Fruit fly (Drosophila melanogaster) whole organism, adult: ENCODE measurements around the gene VhaM9.7-d.

Experiments used
- CG11617 ChIP-seq: fragments of 200-800 bp; sonication (Bioruptor generic); optimal IDR thresholded peaks from 2 replicates; lab custom pipeline; 2017; ENCODE audit warnings: mild to moderate bottlenecking, missing biosample characterization, missing genetic modification reagents, missing genetic modification characterization
- CG1620 ChIP-seq: fragments of 200-800 bp; sonication (Bioruptor generic); optimal IDR thresholded peaks from 2 replicates; lab custom pipeline; 2016; ENCODE audit warnings: missing biosample characterization, missing genetic modification characterization
- CG33017 ChIP-seq: fragments of 200-800 bp; sonication (Bioruptor generic); optimal IDR thresholded peaks from 2 replicates; lab custom pipeline; 2018; ENCODE audit warnings: missing biosample characterization, mild to moderate bottlenecking, missing genetic modification characterization, moderate library complexity
- CG5204 ChIP-seq: fragments of 200-800 bp; sonication (Bioruptor generic); optimal IDR thresholded peaks from 2 replicates; lab custom pipeline; 2016; ENCODE audit warnings: missing biosample characterization, missing genetic modification characterization
- CG7101 ChIP-seq: fragments of 200-800 bp; sonication (Bioruptor generic); optimal IDR thresholded peaks from 2 replicates; lab custom pipeline; 2018; ENCODE audit warnings: missing biosample characterization, mild to moderate bottlenecking, missing genetic modification characterization, moderate library complexity
- Clk ChIP-seq: fragments of 200-800 bp; sonication (Bioruptor generic); optimal IDR thresholded peaks from 2 replicates; lab custom pipeline; 2017; ENCODE audit warnings: missing biosample characterization, missing genetic modification characterization
- Crg-1 ChIP-seq: fragments of 200-800 bp; sonication (Bioruptor generic); optimal IDR thresholded peaks from 2 replicates; lab custom pipeline; 2016; ENCODE audit warnings: missing biosample characterization, missing genetic modification characterization
- Hr96 ChIP-seq: fragments of 200-800 bp; sonication (Bioruptor generic); optimal IDR thresholded peaks from 2 replicates; lab custom pipeline; 2016; ENCODE audit warnings: missing biosample characterization, missing genetic modification characterization
- cnc ChIP-seq, 2 experiments: fragments of >200 bp; optimal IDR thresholded peaks; 2 replicates each; lab custom pipeline; 2017
- kay ChIP-seq: fragments of 200-800 bp; sonication (Bioruptor generic); peaks from one replicate; lab custom pipeline; 2016; ENCODE audit warnings: missing biosample characterization, missing genetic modification characterization, borderline replicate concordance
- ovo ChIP-seq: fragments of 200-800 bp; sonication (Bioruptor generic); optimal IDR thresholded peaks from 2 replicates; lab custom pipeline; 2016; ENCODE audit warnings: missing biosample characterization, missing genetic modification characterization
- pad ChIP-seq: fragments of 200-800 bp; sonication (Bioruptor generic); optimal IDR thresholded peaks from 3 replicates; lab custom pipeline; 2017; ENCODE audit warnings: missing biosample characterization, missing genetic modification characterization, mild to moderate bottlenecking, moderate library complexity, missing genetic modification reagents
- tj ChIP-seq: fragments of 200-800 bp; sonication (Bioruptor generic); optimal IDR thresholded peaks from 3 replicates; lab custom pipeline; 2017; ENCODE audit warnings: missing biosample characterization, mild to moderate bottlenecking, missing genetic modification characterization, moderate library complexity
- toe ChIP-seq: fragments of 200-800 bp; sonication (Bioruptor generic); optimal IDR thresholded peaks from 2 replicates; lab custom pipeline; 2016; ENCODE audit warnings: missing biosample characterization, missing genetic modification characterization

dm6 chr3R:17008675-17009022 is 33.6 kb downstream of the VhaM9.7-d start:
- TF ChIP-seq toe (no peak), CG33017 (tag; lab: Kevin White, UChicago) (no peak), CG11617 (GFP tag; lab: Kevin White, UChicago) (no peak), Crg-1 (GFP tag; lab: Kevin White, UChicago) (no peak), CG5204 (GFP tag; lab: Kevin White, UChicago) (no peak), kay (GFP tag; lab: Kevin White, UChicago) (no peak), Hr96 (no peak), ovo (no peak), Clk (GFP tag; lab: Kevin White, UChicago) (no peak), CG1620 (GFP tag; lab: Kevin White, UChicago) (no peak), CG7101 (tag; lab: Kevin White, UChicago) (no peak), tj (GFP tag; lab: Kevin White, UChicago) (no peak), pad (GFP tag; lab: Kevin White, UChicago) (no peak), cnc (optimal IDR thresholded peaks at IDR 0.05; lab: Kevin White, UChicago) (no peak)
